Worm (Caenorhabditis elegans): ENCODE measurements around the gene E04F6.6.

- TF ChIP-seq nhr-25 (tag; optimal IDR thresholded peaks at IDR 0.05; ENCODE audit: borderline replicate concordance, insufficient read depth): no peak
- no peak for TF ChIP-seq ztf-11 (tag; optimal IDR thresholded peaks at IDR 0.05)
- no peak for TF ChIP-seq tra-1 (GFP tag; IDR thresholded peaks at IDR 0.05)
- no peak for TF ChIP-seq R02D3.7 (tag; optimal IDR thresholded peaks at IDR 0.05)
- no peak for TF ChIP-seq daf-16 (GFP tag; optimal IDR thresholded peaks at IDR 0.05)
- TF ChIP-seq daf-16 (tag; optimal IDR thresholded peaks at IDR 0.05): no peak
- no peak for TF ChIP-seq lin-39 (tag; optimal IDR thresholded peaks at IDR 0.05)
Observed at ce11 chrII:7199308-7199707, at the start of gene E04F6.6.

Measured in whole organism, L4 larva.